Worm (Caenorhabditis elegans) whole organism, early embryonic: ENCODE results near the gene dex-1.

ENCODE experiments used
- ama-1 ChIP-seq: fragments of 150-350 bp; optimal IDR thresholded peaks from 2 replicates; lab custom pipeline; 2014
- tbx-37 ChIP-seq: fragments of 200-800 bp; sonication (Bioruptor generic); conservative IDR thresholded peaks from 2 replicates; pipeline ENCODE4 v1.3.6; 2022; ENCODE audit warnings: missing genetic modification reagents, missing genetic modification characterization, missing compliant biosample characterization

- TF ChIP-seq tbx-37 (GFP tag; lab: Robert Waterston, UW) (no peak), ama-1 (lab: Kevin White, UChicago) (no peak)
These were observed 24.3 kb downstream of the dex-1 start for ce11 chrIII:5550193-5550592.
